Fruit fly (Drosophila melanogaster) whole organism, prepupa: ENCODE results near the gene dysc.
A peak's percentile ranks its signal among the peaks of the same experiment; 100 is the strongest.

Source experiments
- Blimp-1 ChIP-seq: fragments of 200-800 bp; sonication (Bioruptor generic); optimal IDR thresholded peaks from 3 replicates; lab custom pipeline; 2017; ENCODE audit warnings: missing biosample characterization, missing genetic modification characterization, mild to moderate bottlenecking, moderate library complexity, missing genetic modification reagents
- CG10669 ChIP-seq: fragments of 200-800 bp; sonication (Bioruptor generic); optimal IDR thresholded peaks from 3 replicates; lab custom pipeline; 2018; ENCODE audit warnings: missing biosample characterization, mild to moderate bottlenecking, missing genetic modification characterization, moderate library complexity
- CG11762 ChIP-seq: fragments of 200-800 bp; sonication (Bioruptor generic); optimal IDR thresholded peaks from 3 replicates; lab custom pipeline; 2016; ENCODE audit warnings: missing biosample characterization, missing genetic modification characterization; ENCODE audit not compliant: insufficient read depth
- CG15336 ChIP-seq: fragments of 200-800 bp; sonication (Bioruptor generic); IDR thresholded peaks from 2 replicates; pipeline ENCODE4 v1.3.6; 2022; ENCODE audit warnings: missing biosample characterization, missing genetic modification characterization
- CG16779 ChIP-seq: fragments of 200-800 bp; sonication (Bioruptor generic); optimal IDR thresholded peaks from 3 replicates; lab custom pipeline; 2017; ENCODE audit warnings: missing biosample characterization, mild to moderate bottlenecking, missing genetic modification characterization
- CG32006 ChIP-seq: fragments of 200-800 bp; sonication (Bioruptor generic); optimal IDR thresholded peaks from 3 replicates; lab custom pipeline; 2017; ENCODE audit warnings: missing biosample characterization, mild to moderate bottlenecking, missing genetic modification characterization
- CG34406 ChIP-seq: fragments of 200-800 bp; sonication (Bioruptor generic); optimal IDR thresholded peaks from 3 replicates; lab custom pipeline; 2016; ENCODE audit warnings: missing biosample characterization, missing genetic modification characterization
- CG3919 ChIP-seq: fragments of 200-800 bp; sonication (Bioruptor generic); optimal IDR thresholded peaks from 3 replicates; lab custom pipeline; 2016; ENCODE audit warnings: missing biosample characterization, missing genetic modification characterization
- CG4318 ChIP-seq: fragments of 200-800 bp; sonication (Bioruptor generic); optimal IDR thresholded peaks from 3 replicates; lab custom pipeline; 2017; ENCODE audit warnings: missing biosample characterization, mild to moderate bottlenecking, missing genetic modification characterization
- CG6276 ChIP-seq: fragments of 200-800 bp; sonication (Bioruptor generic); optimal IDR thresholded peaks from 2 replicates; lab custom pipeline; 2017; ENCODE audit warnings: missing biosample characterization, mild to moderate bottlenecking, missing genetic modification characterization
- CG6792 ChIP-seq: fragments of 200-800 bp; sonication (Bioruptor generic); optimal IDR thresholded peaks from 3 replicates; lab custom pipeline; 2016; ENCODE audit warnings: missing biosample characterization, missing genetic modification characterization
- CG6808 ChIP-seq: fragments of 200-800 bp; sonication (Bioruptor generic); optimal IDR thresholded peaks from 3 replicates; lab custom pipeline; 2017; ENCODE audit warnings: missing biosample characterization, missing genetic modification characterization, mild to moderate bottlenecking, moderate library complexity, missing genetic modification reagents
- CG6854 ChIP-seq: fragments of 200-800 bp; sonication (Bioruptor generic); optimal IDR thresholded peaks from 2 replicates; lab custom pipeline; 2017; ENCODE audit warnings: missing biosample characterization, mild to moderate bottlenecking, missing genetic modification characterization
- CG8119 ChIP-seq: fragments of 200-800 bp; sonication (Bioruptor generic); IDR thresholded peaks from 3 replicates; pipeline ENCODE4 v1.3.6; 2022; ENCODE audit warnings: missing biosample characterization, missing genetic modification characterization
- CG8319 ChIP-seq: fragments of 200-800 bp; sonication (Bioruptor generic); optimal IDR thresholded peaks from 3 replicates; lab custom pipeline; 2016; ENCODE audit warnings: missing biosample characterization, missing genetic modification characterization
- CG9139 ChIP-seq: fragments of 200-800 bp; sonication (Bioruptor generic); optimal IDR thresholded peaks from 3 replicates; lab custom pipeline; 2017; ENCODE audit warnings: missing biosample characterization, mild to moderate bottlenecking, missing genetic modification characterization
- Eip75B ChIP-seq: fragments of 200-800 bp; sonication (Bioruptor generic); optimal IDR thresholded peaks from 3 replicates; lab custom pipeline; 2016; ENCODE audit warnings: missing biosample characterization, missing genetic modification characterization
- Eip78C ChIP-seq: fragments of 200-800 bp; sonication (Bioruptor generic); peaks from one replicate; lab custom pipeline; 2016; ENCODE audit warnings: missing biosample characterization, missing genetic modification characterization
- Eip93F ChIP-seq: fragments of 200-800 bp; sonication (Bioruptor generic); optimal IDR thresholded peaks from 2 replicates; lab custom pipeline; 2016; ENCODE audit warnings: missing biosample characterization, mild to moderate bottlenecking, missing genetic modification characterization
- Ets96B ChIP-seq: fragments of 200-800 bp; optimal IDR thresholded peaks from 2 replicates; lab custom pipeline; 2019; ENCODE audit warnings: missing biosample characterization, mild to moderate bottlenecking, missing genetic modification characterization, moderate library complexity
- Hr38 ChIP-seq: sonication (Bioruptor generic); optimal IDR thresholded peaks from 2 replicates; lab custom pipeline; 2016; ENCODE audit warnings: missing biosample characterization, missing genetic modification characterization
- Hr4 ChIP-seq: fragments of 200-800 bp; sonication (Bioruptor generic); optimal IDR thresholded peaks from 3 replicates; lab custom pipeline; 2016; ENCODE audit warnings: missing biosample characterization, missing genetic modification characterization
- Lpt ChIP-seq: fragments of 200-800 bp; sonication (Bioruptor generic); optimal IDR thresholded peaks from 3 replicates; lab custom pipeline; 2016; ENCODE audit warnings: missing biosample characterization, missing genetic modification characterization
- Met ChIP-seq: fragments of 200-800 bp; sonication (Bioruptor generic); optimal IDR thresholded peaks from 3 replicates; lab custom pipeline; 2016; ENCODE audit warnings: missing biosample characterization, missing genetic modification characterization
- OdsH ChIP-seq: fragments of 200-800 bp; sonication (Bioruptor generic); optimal IDR thresholded peaks from 3 replicates; lab custom pipeline; 2016; ENCODE audit warnings: missing biosample characterization, missing genetic modification characterization
- Smox ChIP-seq: fragments of 200-800 bp; sonication (Bioruptor generic); optimal IDR thresholded peaks from 3 replicates; lab custom pipeline; 2016; ENCODE audit warnings: missing biosample characterization, missing genetic modification characterization
- achi ChIP-seq: fragments of 200-800 bp; sonication (Bioruptor generic); optimal IDR thresholded peaks from 3 replicates; lab custom pipeline; 2016; ENCODE audit warnings: missing biosample characterization, missing genetic modification characterization
- dsx ChIP-seq: fragments of 200-800 bp; optimal IDR thresholded peaks from 3 replicates; lab custom pipeline; 2019; ENCODE audit warnings: missing biosample characterization, mild to moderate bottlenecking, missing genetic modification characterization, moderate library complexity; ENCODE audit not compliant: poor library complexity, severe bottlenecking
- eg ChIP-seq: fragments of 200-800 bp; sonication (Bioruptor generic); IDR thresholded peaks from 3 replicates; pipeline ENCODE4 v1.3.6; 2022; ENCODE audit warnings: missing biosample characterization, missing genetic modification characterization
- esn ChIP-seq: fragments of 200-800 bp; sonication (Bioruptor generic); optimal IDR thresholded peaks from 2 replicates; lab custom pipeline; 2016; ENCODE audit warnings: missing biosample characterization, mild to moderate bottlenecking, missing genetic modification characterization, moderate library complexity
- fd59A ChIP-seq: fragments of 200-800 bp; sonication (Bioruptor generic); optimal IDR thresholded peaks from 2 replicates; lab custom pipeline; 2017; ENCODE audit warnings: missing biosample characterization, mild to moderate bottlenecking, missing genetic modification characterization, missing genetic modification reagents
- fd85E ChIP-seq: fragments of 200-800 bp; sonication (Bioruptor generic); optimal IDR thresholded peaks from 3 replicates; lab custom pipeline; 2016; ENCODE audit warnings: missing biosample characterization, missing genetic modification characterization
- net ChIP-seq: fragments of 200-800 bp; sonication (Bioruptor generic); optimal IDR thresholded peaks from 3 replicates; lab custom pipeline; 2016; ENCODE audit warnings: missing biosample characterization, missing genetic modification characterization
- pdm3 ChIP-seq: fragments of 200-800 bp; sonication (Bioruptor generic); optimal IDR thresholded peaks from 3 replicates; lab custom pipeline; 2016; ENCODE audit warnings: missing biosample characterization, missing genetic modification characterization
- salr ChIP-seq, 2 experiments: fragments of 200-800 bp; sonication (Bioruptor generic); optimal IDR thresholded peaks; 3 replicates each; lab custom pipeline; 2016 to 2018; ENCODE audit warnings: missing biosample characterization in 2 of 2, missing genetic modification characterization in 2 of 2, mild to moderate bottlenecking in 1 of 2
- spab ChIP-seq: fragments of 200-800 bp; sonication (Bioruptor generic); optimal IDR thresholded peaks from 2 replicates; lab custom pipeline; 2017; ENCODE audit warnings: missing biosample characterization, mild to moderate bottlenecking, missing genetic modification characterization, missing genetic modification reagents
- topi ChIP-seq: fragments of 200-800 bp; sonication (Bioruptor generic); optimal IDR thresholded peaks from 3 replicates; lab custom pipeline; 2016; ENCODE audit warnings: missing biosample characterization, missing genetic modification characterization

dysc gene

dm6 chr3L:13911649-13912260 lies 8.7 kb upstream of the dysc start (continued):
- TF ChIP-seq CG3919 (GFP tag; lab: Kevin White, UChicago) (no peak), Eip75B (no peak), net (GFP tag; lab: Kevin White, UChicago) (no peak), CG16779 (tag; lab: Kevin White, UChicago) (no peak), CG15336 (GFP tag; lab: Robert Waterston, UW) (peak; percentile 57), dsx (no peak), CG9139 (GFP tag; lab: Kevin White, UChicago) (no peak), topi (GFP tag; lab: Kevin White, UChicago) (no peak), CG4318 (GFP tag; lab: Kevin White, UChicago) (peak; percentile 42), CG6792 (GFP tag; lab: Kevin White, UChicago) (no peak), Eip78C (GFP tag; lab: Kevin White, UChicago) (peak; percentile 49), Hr4 (peak; percentile 36), eg (GFP tag; lab: Robert Waterston, UW) (peak; percentile 48; the same call in 2 of the 3 replicates), esn (GFP tag; lab: Kevin White, UChicago) (no peak), Eip93F (GFP tag; lab: Kevin White, UChicago) (no peak), CG6808 (GFP tag; lab: Kevin White, UChicago) (no peak), CG6276 (GFP tag; lab: Kevin White, UChicago) (peak; percentile 46), pdm3 (GFP tag; lab: Kevin White, UChicago) (peak; percentile 1), CG34406 (peak; percentile 5), CG8319 (GFP tag; lab: Kevin White, UChicago) (no peak), Lpt (GFP tag; lab: Kevin White, UChicago) (no peak), CG6854 (GFP tag; lab: Kevin White, UChicago) (no peak), spab (GFP tag; lab: Kevin White, UChicago) (no peak), fd85E (GFP tag; lab: Kevin White, UChicago) (no peak), fd59A (no peak)

- TF ChIP-seq spab (GFP tag; lab: Kevin White, UChicago) (no peak), CG8319 (GFP tag; lab: Kevin White, UChicago) (no peak), CG10669 (GFP tag; lab: Kevin White, UChicago) (peak; percentile 7), Hr4 (peak; percentile 19), CG32006 (GFP tag; lab: Kevin White, UChicago) (peak; percentile 59), Hr38 (GFP tag; lab: Kevin White, UChicago) (no peak), CG6276 (GFP tag; lab: Kevin White, UChicago) (peak; percentile 38), CG34406 (no peak), OdsH (GFP tag; lab: Kevin White, UChicago) (peak; percentile 2), CG8119 (peak; percentile 39; the same call in 1 of the 3 replicates), salr (GFP tag; optimal IDR thresholded peaks at IDR 0.05; lab: Kevin White, UChicago) (peak in 1 of 2 experiments; percentile 4), Smox (GFP tag; lab: Kevin White, UChicago) (no peak), Blimp-1 (GFP tag; lab: Kevin White, UChicago) (no peak), eg (GFP tag; lab: Robert Waterston, UW) (peak; percentile 45; the same call in 2 of the 3 replicates), Ets96B (tag; lab: Kevin White, UChicago) (peak; percentile 18), CG4318 (GFP tag; lab: Kevin White, UChicago) (peak; percentile 24), CG11762 (GFP tag; lab: Kevin White, UChicago) (no peak), CG16779 (tag; lab: Kevin White, UChicago) (no peak), Eip78C (GFP tag; lab: Kevin White, UChicago) (peak; percentile 15), CG15336 (GFP tag; lab: Robert Waterston, UW) (peak; percentile 46), achi (GFP tag; lab: Kevin White, UChicago) (peak; percentile 13)
These were observed 2.5 kb upstream of the dysc start for dm6 chr3L:13905515-13905914.

dm6 chr3L:13904426-13904825 lies 1.4 kb upstream of the dysc start:
- TF ChIP-seq Met (GFP tag; lab: Kevin White, UChicago) (no peak), Hr4 (no peak), achi (GFP tag; lab: Kevin White, UChicago) (peak; percentile 63)
